Worm (Caenorhabditis elegans) whole organism, L2 larva: Measurements from ENCODE around the gene R102.4.
"Not testable (repeated sequence)": the region's sequence is repeated elsewhere in the genome, so short reads cannot be mapped to it uniquely, and the experiment has no call there.

Source experiments
- C34F6.9 ChIP-seq: fragments of 150-350 bp; optimal IDR thresholded peaks from 2 replicates; lab custom pipeline; 2014; ENCODE audit warnings: missing biosample characterization, missing genetic modification characterization
- Y55F3AM.14 ChIP-seq: fragments of 200-800 bp; sonication (Bioruptor generic); optimal IDR thresholded peaks from 2 replicates; lab custom pipeline; 2018; ENCODE audit warnings: mild to moderate bottlenecking, missing genetic modification characterization, missing compliant biosample characterization
- ZK546.5 ChIP-seq: sonication (generic microtip); optimal IDR thresholded peaks from 2 replicates; lab custom pipeline; 2017; ENCODE audit warnings: missing biosample characterization, missing genetic modification characterization
- alr-1 ChIP-seq: fragments of 150-350 bp; optimal IDR thresholded peaks from 2 replicates; lab custom pipeline; 2014; ENCODE audit warnings: missing biosample characterization, missing genetic modification characterization
- blmp-1 ChIP-seq: sonication (generic microtip); optimal IDR thresholded peaks from 2 replicates; lab custom pipeline; 2017; ENCODE audit warnings: missing genetic modification characterization, mild to moderate bottlenecking, missing compliant biosample characterization, antibody characterized with exemption, moderate library complexity; ENCODE audit not compliant: insufficient read depth
- fos-1 ChIP-seq: fragments of 150-350 bp; optimal IDR thresholded peaks from 2 replicates; lab custom pipeline; 2014; ENCODE audit warnings: missing biosample characterization, missing genetic modification characterization
- gmeb-1 ChIP-seq: fragments of 150-350 bp; optimal IDR thresholded peaks from 2 replicates; lab custom pipeline; 2014; ENCODE audit warnings: missing biosample characterization, missing genetic modification characterization
- mdl-1 ChIP-seq, 2 experiments: fragments of 150-350 bp in 1 of 2; sonication (generic microtip) in 1 of 2; optimal IDR thresholded peaks; 2 replicates each; lab custom pipeline; 2017; ENCODE audit warnings: missing biosample characterization in 2 of 2, missing genetic modification characterization in 2 of 2
- nhr-11 ChIP-seq: fragments of 150-350 bp; optimal IDR thresholded peaks from 2 replicates; lab custom pipeline; 2014; ENCODE audit warnings: missing biosample characterization, missing genetic modification characterization
- nhr-6 ChIP-seq: fragments of 150-350 bp; optimal IDR thresholded peaks from 2 replicates; lab custom pipeline; 2014; ENCODE audit warnings: missing biosample characterization, missing genetic modification characterization
- skn-1 ChIP-seq: sonication (generic microtip); optimal IDR thresholded peaks from 2 replicates; lab custom pipeline; 2017; ENCODE audit warnings: missing biosample characterization, missing genetic modification characterization
- ztf-1 ChIP-seq: fragments of 200-800 bp; sonication (Bioruptor generic); conservative IDR thresholded peaks from 2 replicates; pipeline ENCODE4 v1.3.6; 2022; ENCODE audit warnings: missing genetic modification characterization, missing compliant biosample characterization

Gene R102.4

ce11 chrIV:10661760-10662159 lies 33.3 kb downstream of the R102.4 start, which contains the start of gene fmo-1:
Gene fmo-1, plus strand, starts transcription at chrIV:10661857.
- TF ChIP-seq ZK546.5 (tag; lab: Kevin White, UChicago) (no peak), fos-1 (tag; lab: Kevin White, UChicago) (peak; percentile 52), blmp-1 (no peak), C34F6.9 (tag; lab: Kevin White, UChicago) (no peak), gmeb-1 (tag; lab: Kevin White, UChicago) (peak; percentile 8)

ce11 chrIV:10661072-10661471 lies 34.0 kb downstream of the R102.4 start:
- no peak for TF ChIP-seq ztf-1 (GFP tag; lab: Robert Waterston, UW)
- TF ChIP-seq fos-1 (tag; lab: Kevin White, UChicago): peak; percentile 62
- no peak for TF ChIP-seq skn-1
- no peak for TF ChIP-seq alr-1 (tag; lab: Kevin White, UChicago)
- TF ChIP-seq Y55F3AM.14 (GFP tag; lab: Kevin White, UChicago): no peak

ce11 chrIV:10656770-10657323 lies 38.3 kb downstream of the R102.4 start, which contains the start of gene K08C7.1:
Gene K08C7.1, plus strand, starts transcription at chrIV:10656812.
- TF ChIP-seq nhr-6 (tag; lab: Kevin White, UChicago) (no peak), fos-1 (tag; lab: Kevin White, UChicago) (peak; percentile 31)

ce11 chrIV:10654047-10654446 lies 41.1 kb downstream of the R102.4 start, which contains the start of gene glb-19:
Gene glb-19, minus strand, starts transcription at chrIV:10654147.
- TF ChIP-seq nhr-11 (tag; lab: Kevin White, UChicago); mdl-1 (tag; optimal IDR thresholded peaks at IDR 0.05; lab: Kevin White, UChicago); C34F6.9 (tag; lab: Kevin White, UChicago): not testable (repeated sequence)
